Worm (Caenorhabditis elegans): ENCODE data around the gene dhhc-4.

DNA sequence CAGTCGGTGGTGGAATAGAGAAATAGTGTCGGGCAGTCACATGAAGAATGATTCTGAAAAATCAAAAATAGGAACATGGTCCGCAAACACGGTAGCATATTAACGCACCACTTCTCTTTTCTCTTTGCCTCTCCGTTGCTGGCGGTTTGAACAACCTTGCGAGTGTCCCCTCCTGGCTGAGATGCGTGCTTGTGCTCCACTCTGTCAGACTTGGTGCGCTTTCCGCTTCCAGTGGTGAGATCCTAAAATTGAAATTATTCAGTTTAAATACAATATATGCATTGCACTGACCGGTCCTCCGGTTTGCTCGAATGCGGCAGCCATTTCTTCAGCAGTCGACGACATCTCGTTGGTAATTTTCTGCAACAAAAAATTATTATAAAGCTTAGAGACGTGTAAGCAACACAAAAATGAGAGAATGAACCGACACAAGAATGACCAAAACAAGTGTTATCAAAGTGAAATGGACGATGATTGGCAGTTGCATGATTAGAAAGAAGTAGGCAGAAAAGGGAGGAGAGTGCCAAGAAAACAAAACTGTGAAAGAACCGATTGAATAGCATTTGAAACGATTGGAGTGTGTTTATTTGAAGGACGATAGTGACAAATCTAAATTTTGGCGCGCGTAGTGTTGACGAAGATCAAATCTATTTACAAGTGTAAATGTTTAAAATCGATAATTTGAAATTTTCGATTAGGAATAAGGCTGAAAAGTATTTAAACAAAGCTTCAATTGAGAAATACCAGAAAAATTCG is 42.3 kb downstream of the dhhc-4 start, which contains the start of gene ZK632.9:
- TF ChIP-seq him-1 (tag; optimal IDR thresholded peaks at IDR 0.05) (no peak), dao-5 (tag; optimal IDR thresholded peaks at IDR 0.05) (no peak), W03F9.2 (tag; optimal IDR thresholded peaks at IDR 0.05) (no peak)
